Fruit fly (Drosophila melanogaster) whole organism, embryonic: ENCODE results near the gene CG8372.

Experiments
- Abd-B ChIP-seq: fragments of 200-800 bp; sonication (Bioruptor generic); optimal IDR thresholded peaks from 2 replicates; lab custom pipeline; 2018; ENCODE audit warnings: missing biosample characterization, mild to moderate bottlenecking, missing genetic modification characterization, moderate library complexity
- Atf3 ChIP-seq: fragments of 200-800 bp; sonication (Bioruptor generic); optimal IDR thresholded peaks from 3 replicates; lab custom pipeline; 2016; ENCODE audit warnings: missing biosample characterization, missing genetic modification characterization
- CG10147 ChIP-seq: fragments of 200-800 bp; sonication (Bioruptor generic); optimal IDR thresholded peaks from 2 replicates; lab custom pipeline; 2019; ENCODE audit warnings: missing biosample characterization, mild to moderate bottlenecking, missing genetic modification characterization, moderate library complexity
- CG10565 ChIP-seq: fragments of 200-800 bp; sonication (Bioruptor generic); optimal IDR thresholded peaks from 3 replicates; lab custom pipeline; 2016; ENCODE audit warnings: missing biosample characterization, mild to moderate bottlenecking, missing genetic modification characterization
- CG10959 ChIP-seq: fragments of 200-800 bp; sonication (Bioruptor generic); IDR thresholded peaks from 2 replicates; pipeline ENCODE4 v1.3.6; 2022; ENCODE audit warnings: missing biosample characterization, missing genetic modification characterization
- CG11696 ChIP-seq: fragments of 200-800 bp; sonication (Bioruptor generic); IDR thresholded peaks from 2 replicates; pipeline ENCODE4 v1.3.6; 2022; ENCODE audit warnings: missing biosample characterization, missing genetic modification characterization
- CG12104 ChIP-seq: fragments of 200-800 bp; sonication (Bioruptor generic); optimal IDR thresholded peaks from 3 replicates; lab custom pipeline; 2016; ENCODE audit warnings: missing biosample characterization, missing genetic modification characterization
- CG13296 ChIP-seq: fragments of 200-800 bp; sonication (Bioruptor generic); optimal IDR thresholded peaks from 3 replicates; lab custom pipeline; 2018; ENCODE audit warnings: missing biosample characterization, mild to moderate bottlenecking, missing genetic modification characterization
- CG14710 ChIP-seq: fragments of 200-800 bp; sonication (Bioruptor generic); optimal IDR thresholded peaks from 3 replicates; lab custom pipeline; 2019; ENCODE audit warnings: missing biosample characterization, mild to moderate bottlenecking, missing genetic modification characterization, moderate library complexity
- CG15011 ChIP-seq: fragments of 200-800 bp; sonication (Bioruptor generic); optimal IDR thresholded peaks from 3 replicates; lab custom pipeline; 2018; ENCODE audit warnings: missing biosample characterization, mild to moderate bottlenecking, missing genetic modification characterization
- CG1602 ChIP-seq: fragments of 200-800 bp; sonication (Bioruptor generic); optimal IDR thresholded peaks from 3 replicates; lab custom pipeline; 2016; ENCODE audit warnings: missing biosample characterization, missing genetic modification characterization
- CG17802 ChIP-seq: fragments of 200-800 bp; sonication (Bioruptor generic); optimal IDR thresholded peaks from 2 replicates; lab custom pipeline; 2018; ENCODE audit warnings: missing biosample characterization, mild to moderate bottlenecking, missing genetic modification characterization, moderate library complexity
- CG3065 ChIP-seq: fragments of 200-800 bp; sonication (Bioruptor generic); optimal IDR thresholded peaks from 2 replicates; lab custom pipeline; 2016; ENCODE audit warnings: missing biosample characterization, missing genetic modification characterization
- CG3281 ChIP-seq: fragments of 200-800 bp; sonication (Bioruptor generic); optimal IDR thresholded peaks from 3 replicates; lab custom pipeline; 2017; ENCODE audit warnings: missing biosample characterization, mild to moderate bottlenecking, missing genetic modification characterization
- CG3847 ChIP-seq: fragments of 200-800 bp; sonication (Bioruptor generic); IDR thresholded peaks from 2 replicates; pipeline ENCODE4 v1.3.6; 2022; ENCODE audit warnings: missing biosample characterization, missing genetic modification characterization
- CG4404 ChIP-seq: fragments of 200-800 bp; sonication (Bioruptor generic); IDR thresholded peaks from 2 replicates; pipeline ENCODE4 v1.3.6; 2022; ENCODE audit warnings: missing biosample characterization, missing genetic modification characterization
- CG6683 ChIP-seq: fragments of 200-800 bp; sonication (Bioruptor generic); optimal IDR thresholded peaks from 2 replicates; lab custom pipeline; 2017; ENCODE audit warnings: missing biosample characterization, mild to moderate bottlenecking, missing genetic modification characterization, missing genetic modification reagents
- CG7928 ChIP-seq: fragments of 200-800 bp; sonication (Bioruptor generic); optimal IDR thresholded peaks from 2 replicates; lab custom pipeline; 2017; ENCODE audit warnings: missing biosample characterization, mild to moderate bottlenecking, missing genetic modification characterization
- D ChIP-seq, 2 experiments: fragments of 200-800 bp in 1 of 2; fragments of >200 bp in 1 of 2; sonication (Bioruptor generic) in 1 of 2; optimal IDR thresholded peaks; 2 replicates in 1 of 2; 3 replicates in 1 of 2; lab custom pipeline; 2017; ENCODE audit warnings: mild to moderate bottlenecking in 1 of 2, missing biosample characterization in 1 of 2, missing genetic modification characterization in 1 of 2, missing genetic modification reagents in 1 of 2
- Dek ChIP-seq: fragments of 200-800 bp; sonication (Bioruptor generic); optimal IDR thresholded peaks from 3 replicates; lab custom pipeline; 2019; ENCODE audit warnings: missing biosample characterization, mild to moderate bottlenecking, missing genetic modification characterization, moderate library complexity
- E2f1 ChIP-seq: fragments of 200-800 bp; sonication (Bioruptor generic); IDR thresholded peaks from 2 replicates; pipeline ENCODE4 v1.3.6; 2022; ENCODE audit warnings: missing biosample characterization, missing genetic modification characterization
- Hmr ChIP-seq: fragments of 200-800 bp; sonication (Bioruptor generic); optimal IDR thresholded peaks from 3 replicates; lab custom pipeline; 2017; ENCODE audit warnings: mild to moderate bottlenecking, missing biosample characterization, missing genetic modification reagents, missing genetic modification characterization
- Hsf ChIP-seq: fragments of 200-800 bp; sonication (Bioruptor generic); optimal IDR thresholded peaks from 3 replicates; lab custom pipeline; 2016; ENCODE audit warnings: missing biosample characterization, missing genetic modification characterization
- Myb ChIP-seq: fragments of 200-800 bp; sonication (Bioruptor generic); optimal IDR thresholded peaks from 2 replicates; lab custom pipeline; 2016; ENCODE audit warnings: missing biosample characterization, missing genetic modification characterization
- Side ChIP-seq: fragments of 200-800 bp; sonication (Bioruptor generic); optimal IDR thresholded peaks from 2 replicates; lab custom pipeline; 2016; ENCODE audit warnings: missing biosample characterization, missing genetic modification characterization
- Sry-δ ChIP-seq: fragments of 200-800 bp; sonication (Bioruptor generic); optimal IDR thresholded peaks from 2 replicates; lab custom pipeline; 2016; ENCODE audit warnings: missing biosample characterization, missing genetic modification characterization
- Taf1 ChIP-seq: fragments of 200-800 bp; sonication (Bioruptor generic); IDR thresholded peaks from 2 replicates; pipeline ENCODE4 v1.3.6; 2022; ENCODE audit warnings: missing biosample characterization, missing genetic modification characterization
- Tbp ChIP-seq: fragments of >200 bp; optimal IDR thresholded peaks from 2 replicates; lab custom pipeline; 2018; ENCODE audit warnings: missing biosample characterization, missing genetic modification characterization
- ac ChIP-seq: fragments of 200-800 bp; sonication (Bioruptor generic); optimal IDR thresholded peaks from 3 replicates; lab custom pipeline; 2017; ENCODE audit warnings: missing biosample characterization, mild to moderate bottlenecking, missing genetic modification characterization
- ap ChIP-seq: fragments of 200-800 bp; sonication (Bioruptor generic); IDR thresholded peaks from 2 replicates; pipeline ENCODE4 v1.3.6; 2022; ENCODE audit warnings: missing biosample characterization, missing genetic modification characterization
- ato ChIP-seq: fragments of 200-800 bp; sonication (Bioruptor generic); IDR thresholded peaks from 2 replicates; pipeline ENCODE4 v1.3.6; 2022; ENCODE audit warnings: missing biosample characterization, missing genetic modification characterization; ENCODE audit not compliant: partially characterized antibody
- bab2 ChIP-seq: fragments of 200-800 bp; sonication (Bioruptor generic); optimal IDR thresholded peaks from 2 replicates; lab custom pipeline; 2016; ENCODE audit warnings: missing biosample characterization, missing genetic modification characterization
- bigmax ChIP-seq: fragments of 200-800 bp; sonication (Bioruptor generic); optimal IDR thresholded peaks from 2 replicates; lab custom pipeline; 2018; ENCODE audit warnings: missing biosample characterization, mild to moderate bottlenecking, missing genetic modification characterization
- ci ChIP-seq: fragments of 200-800 bp; sonication (Bioruptor generic); IDR thresholded peaks from 3 replicates; pipeline ENCODE4 v1.3.6; 2022; ENCODE audit warnings: missing biosample characterization, missing genetic modification characterization
- crc ChIP-seq: fragments of 200-800 bp; sonication (Bioruptor generic); optimal IDR thresholded peaks from 2 replicates; lab custom pipeline; 2016; ENCODE audit warnings: missing biosample characterization, missing genetic modification characterization
- cwo ChIP-seq: fragments of 200-800 bp; sonication (Bioruptor generic); optimal IDR thresholded peaks from 3 replicates; lab custom pipeline; 2017; ENCODE audit warnings: missing biosample characterization, missing genetic modification characterization, mild to moderate bottlenecking, moderate library complexity, missing genetic modification reagents
- gsb ChIP-seq: fragments of 200-800 bp; sonication (Bioruptor generic); IDR thresholded peaks from 2 replicates; pipeline ENCODE4 v1.3.6; 2022; ENCODE audit warnings: missing biosample characterization, missing genetic modification characterization
- h ChIP-seq: fragments of >200 bp; optimal IDR thresholded peaks from 2 replicates; lab custom pipeline; 2017
- hbn ChIP-seq: fragments of 200-800 bp; sonication (Bioruptor generic); IDR thresholded peaks from 2 replicates; pipeline ENCODE4 v1.3.6; 2022; ENCODE audit warnings: missing biosample characterization, missing genetic modification characterization; ENCODE audit not compliant: partially characterized antibody
- inv ChIP-seq: fragments of 200-800 bp; sonication (Bioruptor generic); IDR thresholded peaks from 2 replicates; pipeline ENCODE4 v1.3.6; 2022; ENCODE audit warnings: missing biosample characterization, missing genetic modification characterization; ENCODE audit not compliant: partially characterized antibody
- salm ChIP-seq: fragments of 200-800 bp; sonication (Bioruptor generic); optimal IDR thresholded peaks from 2 replicates; lab custom pipeline; 2018; ENCODE audit warnings: missing biosample characterization, mild to moderate bottlenecking, missing genetic modification characterization
- sd ChIP-seq: fragments of 200-800 bp; sonication (Bioruptor generic); optimal IDR thresholded peaks from 3 replicates; lab custom pipeline; 2018; ENCODE audit warnings: missing biosample characterization, mild to moderate bottlenecking, missing genetic modification characterization, moderate library complexity
- seq ChIP-seq: fragments of 200-800 bp; sonication (Bioruptor generic); IDR thresholded peaks from 2 replicates; pipeline ENCODE4 v1.3.6; 2022; ENCODE audit warnings: missing biosample characterization, missing genetic modification characterization
- slou ChIP-seq: fragments of 200-800 bp; sonication (Bioruptor generic); optimal IDR thresholded peaks from 3 replicates; lab custom pipeline; 2016; ENCODE audit warnings: missing biosample characterization, missing genetic modification characterization
- sug ChIP-seq: fragments of 200-800 bp; optimal IDR thresholded peaks from 2 replicates; lab custom pipeline; 2019; ENCODE audit warnings: missing biosample characterization, mild to moderate bottlenecking, missing genetic modification characterization, moderate library complexity
- tin ChIP-seq: fragments of 200-800 bp; sonication (Bioruptor generic); optimal IDR thresholded peaks from 3 replicates; lab custom pipeline; 2016; ENCODE audit warnings: missing biosample characterization, missing genetic modification characterization
- tna ChIP-seq: fragments of 200-800 bp; sonication (Bioruptor generic); IDR thresholded peaks from 2 replicates; pipeline ENCODE4 v1.3.6; 2022; ENCODE audit warnings: missing biosample characterization, missing genetic modification characterization; ENCODE audit not compliant: partially characterized antibody
- unpg ChIP-seq: fragments of 200-800 bp; sonication (Bioruptor generic); optimal IDR thresholded peaks from 3 replicates; lab custom pipeline; 2018; ENCODE audit warnings: missing biosample characterization, mild to moderate bottlenecking, missing genetic modification characterization, moderate library complexity

Gene CG8372

dm6 chr2L:8241700-8242099 is 29.0 kb upstream of the CG8372 start, which contains the start of gene Spn28F (continued):
- TF ChIP-seq cwo (GFP tag; lab: Kevin White, UChicago) (no peak), Side (GFP tag; lab: Kevin White, UChicago) (no peak), D (optimal IDR thresholded peaks at IDR 0.05; lab: Kevin White, UChicago) (no peak), D (GFP tag; optimal IDR thresholded peaks at IDR 0.05; lab: Kevin White, UChicago) (no peak), CG15011 (GFP tag; lab: Kevin White, UChicago) (no peak), bab2 (GFP tag; lab: Kevin White, UChicago) (no peak)

- TF ChIP-seq Hsf (GFP tag; lab: Kevin White, UChicago) (no peak), Myb (GFP tag; lab: Kevin White, UChicago) (peak; percentile 97), ci (GFP tag; lab: Robert Waterston, UW) (peak; percentile 17; the same call in 1 of the 3 replicates), CG7928 (no peak), Dek (tag; lab: Kevin White, UChicago) (no peak), CG11696 (GFP tag; lab: Robert Waterston, UW) (no peak), Tbp (GFP tag; lab: Kevin White, UChicago) (no peak), CG3065 (GFP tag; lab: Kevin White, UChicago) (no peak), h (lab: Kevin White, UChicago) (no peak), CG4404 (GFP tag; lab: Robert Waterston, UW) (no peak), sd (tag; lab: Kevin White, UChicago) (no peak), Abd-B (GFP tag; lab: Kevin White, UChicago) (peak; percentile 10), CG10565 (GFP tag; lab: Kevin White, UChicago) (no peak), salm (no peak), ap (GFP tag; lab: Robert Waterston, UW) (no peak), CG13296 (GFP tag; lab: Kevin White, UChicago) (no peak), unpg (GFP tag; lab: Kevin White, UChicago) (no peak), bigmax (GFP tag; lab: Kevin White, UChicago) (no peak), CG1602 (GFP tag; lab: Kevin White, UChicago) (no peak), CG3281 (peak; percentile 3), slou (GFP tag; lab: Kevin White, UChicago) (no peak), sug (tag; lab: Kevin White, UChicago) (no peak), E2f1 (GFP tag; lab: Robert Waterston, UW) (no peak), inv (peak; percentile 94), CG3847 (GFP tag; lab: Robert Waterston, UW) (peak; percentile 53), ac (GFP tag; lab: Kevin White, UChicago) (no peak), CG6683 (no peak), CG10147 (GFP tag; lab: Kevin White, UChicago) (no peak), cwo (GFP tag; lab: Kevin White, UChicago) (no peak), ato (GFP tag; lab: Robert Waterston, UW) (peak; percentile 91), Atf3 (GFP tag; lab: Kevin White, UChicago) (no peak), CG14710 (tag; lab: Kevin White, UChicago) (peak; percentile 86), gsb (GFP tag; lab: Robert Waterston, UW) (no peak), hbn (GFP tag; lab: Robert Waterston, UW) (peak; percentile 96), Sry-δ (GFP tag; lab: Kevin White, UChicago) (peak; percentile 93), tna (GFP tag; lab: Robert Waterston, UW) (peak; percentile 89), Hmr (GFP tag; lab: Kevin White, UChicago) (peak; percentile 64), CG10959 (GFP tag; lab: Robert Waterston, UW) (no peak), Taf1 (GFP tag; lab: Robert Waterston, UW) (no peak), D (optimal IDR thresholded peaks at IDR 0.05; lab: Kevin White, UChicago) (no peak), D (GFP tag; optimal IDR thresholded peaks at IDR 0.05; lab: Kevin White, UChicago) (no peak), CG17802 (tag; lab: Kevin White, UChicago) (no peak), CG12104 (GFP tag; lab: Kevin White, UChicago) (no peak), seq (GFP tag; lab: Robert Waterston, UW) (no peak), tin (GFP tag; lab: Kevin White, UChicago) (no peak), crc (no peak)
Measured at dm6 chr2L:8239712-8240245, 27.1 kb upstream of the CG8372 start, which contains the start of gene Pvr. Gene Pvr, minus strand, starts transcription at chr2L:8239878.
